Worm (Caenorhabditis elegans) whole organism, L1 larva: ENCODE results near the gene C04E6.4.
A peak's percentile ranks its signal among the peaks of the same experiment; 100 is the strongest.

ENCODE experiments used
- efl-1 ChIP-seq, 4 experiments: fragments of 150-350 bp; optimal IDR thresholded peaks in 3 of 4; peaks in 1 of 4; 1 replicate in 1 of 4; 2 replicates in 3 of 4; lab custom pipeline; 2014; ENCODE audit warnings: missing biosample characterization in 2 of 4, missing genetic modification characterization in 2 of 4, missing genetic modification reagents in 2 of 4
- fkh-10 ChIP-seq: sonication (generic microtip); optimal IDR thresholded peaks from 2 replicates; lab custom pipeline; 2017; ENCODE audit warnings: missing biosample characterization, missing genetic modification reagents, missing genetic modification characterization
- fos-1 ChIP-seq: fragments of 150-350 bp; optimal IDR thresholded peaks from 2 replicates; lab custom pipeline; 2014; ENCODE audit warnings: missing biosample characterization, missing genetic modification characterization
- nhr-12 ChIP-seq: sonication (generic microtip); optimal IDR thresholded peaks from 2 replicates; lab custom pipeline; 2017; ENCODE audit warnings: missing biosample characterization, missing genetic modification characterization
- nhr-237 ChIP-seq: fragments of 150-350 bp; optimal IDR thresholded peaks from 2 replicates; lab custom pipeline; 2014; ENCODE audit warnings: missing biosample characterization, missing genetic modification characterization
- nhr-90 ChIP-seq: sonication (generic microtip); optimal IDR thresholded peaks from 2 replicates; lab custom pipeline; 2016; ENCODE audit warnings: mild to moderate bottlenecking, missing genetic modification characterization, missing compliant biosample characterization; ENCODE audit not compliant: poor library complexity
- snpc-4 ChIP-seq: fragments of 150-350 bp; optimal IDR thresholded peaks from 2 replicates; lab custom pipeline; 2014; ENCODE audit warnings: missing biosample characterization, missing genetic modification characterization
- sup-37 ChIP-seq: fragments of 200-800 bp; sonication (Bioruptor generic); optimal IDR thresholded peaks from 2 replicates; lab custom pipeline; 2018; ENCODE audit warnings: mild to moderate bottlenecking, missing genetic modification characterization, missing compliant biosample characterization

DNA sequence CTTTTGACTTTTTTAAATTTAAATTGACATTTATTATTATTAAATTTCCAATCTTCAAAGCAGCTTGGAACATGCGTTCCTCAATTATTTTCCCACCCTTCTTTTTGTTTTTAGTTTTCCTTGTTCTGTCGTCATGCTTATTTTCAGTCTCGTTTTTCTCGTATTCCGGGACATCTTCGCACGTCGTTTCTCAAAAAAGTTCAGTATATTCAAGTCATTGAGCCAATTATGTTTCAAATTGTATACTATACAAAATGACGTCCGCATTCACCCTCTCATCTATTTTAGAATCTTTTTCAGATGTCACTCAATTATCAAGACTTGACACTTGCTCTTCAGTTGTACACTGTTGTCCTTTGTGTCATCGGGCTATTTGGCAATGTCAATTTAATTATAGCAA, 20.2 kb downstream of the C04E6.4 start, which contains the start of gene srsx-17:
- TF ChIP-seq nhr-12 (tag; lab: Kevin White, UChicago) (no peak), efl-1 (optimal IDR thresholded peaks at IDR 0.05; lab: Kevin White, UChicago) (no peak), efl-1 (GFP tag; optimal IDR thresholded peaks at IDR 0.05 in 1 of 2; lab: Kevin White, UChicago) (peak in 1 of 2 experiments; percentile 18), nhr-90 (tag; lab: Kevin White, UChicago) (no peak), fos-1 (tag; lab: Kevin White, UChicago) (no peak), nhr-237 (no peak), snpc-4 (tag; lab: Kevin White, UChicago) (no peak), sup-37 (GFP tag; lab: Kevin White, UChicago) (no peak), fkh-10 (GFP tag; lab: Kevin White, UChicago) (no peak)
